Worm (Caenorhabditis elegans) whole organism, early embryonic: Measurements from ENCODE around the gene tra-2.

Experiments
- B0310.2 ChIP-seq: sonication (generic microtip); optimal IDR thresholded peaks from 2 replicates; lab custom pipeline; 2016; ENCODE audit warnings: mild to moderate bottlenecking, missing genetic modification characterization, missing compliant biosample characterization
- aly-1 ChIP-seq: sonication (generic microtip); optimal IDR thresholded peaks from 2 replicates; lab custom pipeline; 2016; ENCODE audit warnings: missing genetic modification characterization, missing compliant biosample characterization
- ama-1 ChIP-seq: fragments of 150-350 bp; optimal IDR thresholded peaks from 2 replicates; lab custom pipeline; 2014
- ceh-36 ChIP-seq: sonication (generic microtip); optimal IDR thresholded peaks from 2 replicates; lab custom pipeline; 2016; ENCODE audit warnings: missing genetic modification characterization, inconsistent platforms, missing compliant biosample characterization
- ets-7 ChIP-seq: sonication (generic microtip); optimal IDR thresholded peaks from 2 replicates; lab custom pipeline; 2016; ENCODE audit warnings: missing genotype, missing genetic modification characterization, missing compliant biosample characterization
- flt-1 ChIP-seq: fragments of 200-800 bp; sonication (Bioruptor generic); IDR thresholded peaks from 2 replicates; pipeline ENCODE4 v1.3.6; 2022; ENCODE audit warnings: missing genetic modification characterization, missing compliant biosample characterization
- hmbx-1 ChIP-seq: sonication (generic microtip); optimal IDR thresholded peaks from 2 replicates; lab custom pipeline; 2016; ENCODE audit warnings: mild to moderate bottlenecking, missing genetic modification characterization, missing compliant biosample characterization
- hmg-4 ChIP-seq: fragments of 200-800 bp; sonication (Bioruptor generic); optimal IDR thresholded peaks from 2 replicates; lab custom pipeline; 2018; ENCODE audit warnings: mild to moderate bottlenecking, missing genetic modification characterization, missing compliant biosample characterization
- hnd-1 ChIP-seq: sonication (generic microtip); optimal IDR thresholded peaks from 2 replicates; lab custom pipeline; 2016; ENCODE audit warnings: missing genetic modification characterization, missing compliant biosample characterization
- pes-1 ChIP-seq: fragments of 200-800 bp; sonication (Bioruptor generic); IDR thresholded peaks from 2 replicates; pipeline ENCODE4 v1.3.6; 2022; ENCODE audit warnings: missing genetic modification reagents, missing genetic modification characterization, missing compliant biosample characterization
- scrt-1 ChIP-seq: fragments of 200-800 bp; sonication (Bioruptor generic); IDR thresholded peaks from 2 replicates; pipeline ENCODE4 v1.3.6; 2022; ENCODE audit warnings: missing genetic modification characterization, missing compliant biosample characterization
- sea-1 ChIP-seq: fragments of 200-800 bp; sonication (Bioruptor generic); conservative IDR thresholded peaks from 2 replicates; pipeline ENCODE4 v1.3.6; 2022; ENCODE audit warnings: missing genetic modification characterization, missing compliant biosample characterization
- tra-4 ChIP-seq: sonication (generic microtip); optimal IDR thresholded peaks from 2 replicates; lab custom pipeline; 2017; ENCODE audit warnings: missing genetic modification characterization, missing compliant biosample characterization

ce11 chrII:6975725-6976124, 10.3 kb upstream of the tra-2 start:
- TF ChIP-seq ets-7 (tag; lab: Kevin White, UChicago) (no peak), ceh-36 (tag; lab: Kevin White, UChicago) (no peak), ama-1 (no peak), hmbx-1 (tag; lab: Kevin White, UChicago) (no peak), B0310.2 (no peak), hnd-1 (no peak), tra-4 (tag; lab: Kevin White, UChicago) (no peak), scrt-1 (GFP tag; lab: Robert Waterston, UW) (no peak), aly-1 (tag; lab: Kevin White, UChicago) (no peak), pes-1 (no peak), hmg-4 (no peak), sea-1 (GFP tag; lab: Robert Waterston, UW) (no peak), flt-1 (GFP tag; lab: Robert Waterston, UW) (no peak)
